Fruit fly (Drosophila melanogaster) whole organism, embryonic: ENCODE measurements around the gene CG31122.

Experiments
- B-H2 ChIP-seq: fragments of 200-800 bp; sonication (Bioruptor generic); optimal IDR thresholded peaks from 2 replicates; lab custom pipeline; 2018; ENCODE audit warnings: missing biosample characterization, mild to moderate bottlenecking, missing genetic modification characterization
- Bgb ChIP-seq: fragments of 200-800 bp; sonication (Bioruptor generic); IDR thresholded peaks from 2 replicates; pipeline ENCODE4 v1.3.6; 2022; ENCODE audit warnings: missing biosample characterization, missing genetic modification characterization; ENCODE audit not compliant: partially characterized antibody
- C15 ChIP-seq: fragments of 200-800 bp; sonication (Bioruptor generic); IDR thresholded peaks from 3 replicates; pipeline ENCODE4 v1.3.6; 2022; ENCODE audit warnings: missing biosample characterization, missing genetic modification characterization
- CG10209 ChIP-seq: fragments of 200-800 bp; sonication (Bioruptor generic); optimal IDR thresholded peaks from 3 replicates; lab custom pipeline; 2017; ENCODE audit warnings: missing biosample characterization, mild to moderate bottlenecking, missing genetic modification characterization, missing genetic modification reagents
- CG14965 ChIP-seq: fragments of 200-800 bp; sonication (Bioruptor generic); optimal IDR thresholded peaks from 2 replicates; lab custom pipeline; 2016; ENCODE audit warnings: missing biosample characterization, missing genetic modification characterization, borderline replicate concordance
- CG15073 ChIP-seq: fragments of 200-800 bp; sonication (Bioruptor generic); optimal IDR thresholded peaks from 2 replicates; lab custom pipeline; 2016; ENCODE audit warnings: missing biosample characterization, missing genetic modification characterization
- CG1647 ChIP-seq: fragments of 200-800 bp; sonication (Bioruptor generic); optimal IDR thresholded peaks from 3 replicates; lab custom pipeline; 2016; ENCODE audit warnings: missing biosample characterization, missing genetic modification characterization
- CG1792 ChIP-seq: fragments of 200-800 bp; sonication (Bioruptor generic); optimal IDR thresholded peaks from 2 replicates; lab custom pipeline; 2016; ENCODE audit warnings: missing biosample characterization, missing genetic modification characterization
- CG6791 ChIP-seq: fragments of 200-800 bp; sonication (Bioruptor generic); IDR thresholded peaks from 3 replicates; pipeline ENCODE4 v1.3.6; 2022; ENCODE audit warnings: missing biosample characterization, missing genetic modification characterization; ENCODE audit not compliant: partially characterized antibody
- CG7271 ChIP-seq: fragments of 200-800 bp; sonication (Bioruptor generic); optimal IDR thresholded peaks from 2 replicates; lab custom pipeline; 2018; ENCODE audit warnings: missing biosample characterization, mild to moderate bottlenecking, missing genetic modification characterization, moderate library complexity
- CG7928 ChIP-seq: fragments of 200-800 bp; sonication (Bioruptor generic); optimal IDR thresholded peaks from 2 replicates; lab custom pipeline; 2017; ENCODE audit warnings: missing biosample characterization, mild to moderate bottlenecking, missing genetic modification characterization
- CG8089 ChIP-seq: fragments of 200-800 bp; sonication (Bioruptor generic); optimal IDR thresholded peaks from 3 replicates; lab custom pipeline; 2016; ENCODE audit warnings: missing biosample characterization, missing genetic modification characterization
- CG9797 ChIP-seq: fragments of 200-800 bp; sonication (Bioruptor generic); optimal IDR thresholded peaks from 3 replicates; lab custom pipeline; 2018; ENCODE audit warnings: missing biosample characterization, mild to moderate bottlenecking, missing genetic modification characterization
- CkIIα-i1 ChIP-seq: fragments of 200-800 bp; sonication (Bioruptor generic); IDR thresholded peaks from 2 replicates; pipeline ENCODE4 v1.3.6; 2022; ENCODE audit warnings: missing biosample characterization, missing genetic modification characterization
- Dip2 ChIP-seq: fragments of 200-800 bp; sonication (Bioruptor generic); IDR thresholded peaks from 2 replicates; pipeline ENCODE4 v1.3.6; 2022; ENCODE audit warnings: missing biosample characterization, missing genetic modification characterization
- Gsc ChIP-seq: fragments of 200-800 bp; sonication (Bioruptor generic); IDR thresholded peaks from 2 replicates; pipeline ENCODE4 v1.3.6; 2022; ENCODE audit warnings: missing biosample characterization, missing genetic modification characterization
- HHEX ChIP-seq: fragments of 200-800 bp; sonication (Bioruptor generic); optimal IDR thresholded peaks from 3 replicates; lab custom pipeline; 2017; ENCODE audit warnings: missing biosample characterization, mild to moderate bottlenecking, missing genetic modification characterization, missing genetic modification reagents
- Kr ChIP-seq: fragments of 200-800 bp; sonication (Bioruptor generic); optimal IDR thresholded peaks from 2 replicates; lab custom pipeline; 2017; ENCODE audit warnings: missing biosample characterization, mild to moderate bottlenecking, missing genetic modification characterization
- Lhr ChIP-seq: fragments of 200-800 bp; sonication (Bioruptor generic); optimal IDR thresholded peaks from 3 replicates; lab custom pipeline; 2017; ENCODE audit warnings: mild to moderate bottlenecking, missing biosample characterization, missing genetic modification reagents, missing genetic modification characterization
- Lim3 ChIP-seq: fragments of 200-800 bp; sonication (Bioruptor generic); IDR thresholded peaks from 2 replicates; pipeline ENCODE4 v1.3.6; 2022; ENCODE audit warnings: missing biosample characterization, missing genetic modification characterization
- MESR4 ChIP-seq: fragments of 200-800 bp; sonication (Bioruptor generic); optimal IDR thresholded peaks from 2 replicates; lab custom pipeline; 2018; ENCODE audit warnings: missing biosample characterization, mild to moderate bottlenecking, missing genetic modification characterization, moderate library complexity
- NFAT ChIP-seq: fragments of 200-800 bp; sonication (Bioruptor generic); IDR thresholded peaks from 2 replicates; pipeline ENCODE4 v1.3.6; 2022; ENCODE audit warnings: missing biosample characterization, missing genetic modification characterization
- Oaz ChIP-seq: fragments of 200-800 bp; sonication (Bioruptor generic); IDR thresholded peaks from 2 replicates; pipeline ENCODE4 v1.3.6; 2022; ENCODE audit warnings: missing biosample characterization, missing genetic modification characterization
- Optix ChIP-seq: fragments of 200-800 bp; sonication (Bioruptor generic); IDR thresholded peaks from 3 replicates; pipeline ENCODE4 v1.3.6; 2022; ENCODE audit warnings: missing biosample characterization, missing genetic modification characterization
- Pdp1 ChIP-seq, 2 experiments: fragments of 200-800 bp; sonication (Bioruptor generic); optimal IDR thresholded peaks; 3 replicates each; lab custom pipeline; 2016; ENCODE audit warnings: missing biosample characterization in 2 of 2, missing genetic modification characterization in 2 of 2, mild to moderate bottlenecking in 1 of 2, moderate library complexity in 1 of 2
- Poxn ChIP-seq: fragments of 200-800 bp; sonication (Bioruptor generic); IDR thresholded peaks from 2 replicates; pipeline ENCODE4 v1.3.6; 2022; ENCODE audit warnings: missing biosample characterization, missing genetic modification characterization
- Six4 ChIP-seq: fragments of 200-800 bp; sonication (Bioruptor generic); optimal IDR thresholded peaks from 2 replicates; lab custom pipeline; 2016; ENCODE audit warnings: missing biosample characterization, missing genetic modification characterization
- Sox100B ChIP-seq: fragments of 200-800 bp; sonication (Bioruptor generic); optimal IDR thresholded peaks from 3 replicates; lab custom pipeline; 2018; ENCODE audit warnings: missing biosample characterization, mild to moderate bottlenecking, missing genetic modification characterization
- Ssrp ChIP-seq: fragments of 200-800 bp; sonication (Bioruptor generic); optimal IDR thresholded peaks from 2 replicates; lab custom pipeline; 2018; ENCODE audit warnings: missing biosample characterization, mild to moderate bottlenecking, missing genetic modification characterization, moderate library complexity
- Vsx1 ChIP-seq: fragments of 200-800 bp; sonication (Bioruptor generic); optimal IDR thresholded peaks from 2 replicates; lab custom pipeline; 2017; ENCODE audit warnings: missing biosample characterization, mild to moderate bottlenecking, missing genetic modification characterization, missing genetic modification reagents
- croc ChIP-seq: fragments of 200-800 bp; sonication (Bioruptor generic); conservative IDR thresholded peaks from 3 replicates; pipeline ENCODE4 v1.3.6; 2022; ENCODE audit warnings: missing biosample characterization, missing genetic modification characterization
- dmrt11E ChIP-seq: fragments of 200-800 bp; sonication (Bioruptor generic); optimal IDR thresholded peaks from 3 replicates; lab custom pipeline; 2018; ENCODE audit warnings: missing biosample characterization, mild to moderate bottlenecking, missing genetic modification characterization, moderate library complexity
- grn ChIP-seq: fragments of 200-800 bp; sonication (Bioruptor generic); optimal IDR thresholded peaks from 3 replicates; lab custom pipeline; 2017; ENCODE audit warnings: missing biosample characterization, missing genetic modification characterization
- knrl ChIP-seq: fragments of 200-800 bp; sonication (Bioruptor generic); IDR thresholded peaks from 3 replicates; pipeline ENCODE4 v1.3.6; 2022; ENCODE audit warnings: missing biosample characterization, missing genetic modification characterization; ENCODE audit not compliant: partially characterized antibody
- lbe ChIP-seq: fragments of 200-800 bp; sonication (Bioruptor generic); optimal IDR thresholded peaks from 2 replicates; lab custom pipeline; 2016; ENCODE audit warnings: missing biosample characterization, mild to moderate bottlenecking, missing genetic modification characterization
- mam ChIP-seq: fragments of 200-800 bp; sonication (Bioruptor generic); optimal IDR thresholded peaks from 3 replicates; lab custom pipeline; 2016; ENCODE audit warnings: missing biosample characterization, missing genetic modification characterization
- odd ChIP-seq: fragments of 200-800 bp; sonication (Bioruptor generic); optimal IDR thresholded peaks from 2 replicates; lab custom pipeline; 2017; ENCODE audit warnings: missing biosample characterization, mild to moderate bottlenecking, missing genetic modification characterization
- p53 ChIP-seq: fragments of 200-800 bp; sonication (Bioruptor generic); optimal IDR thresholded peaks from 2 replicates; lab custom pipeline; 2016; ENCODE audit warnings: missing biosample characterization, missing genetic modification characterization
- psq ChIP-seq: fragments of 200-800 bp; sonication (Bioruptor generic); optimal IDR thresholded peaks from 2 replicates; lab custom pipeline; 2017; ENCODE audit warnings: missing biosample characterization, missing genetic modification characterization
- seq ChIP-seq: fragments of 200-800 bp; sonication (Bioruptor generic); IDR thresholded peaks from 2 replicates; pipeline ENCODE4 v1.3.6; 2022; ENCODE audit warnings: missing biosample characterization, missing genetic modification characterization
- shn ChIP-seq: fragments of 200-800 bp; sonication (Bioruptor generic); optimal IDR thresholded peaks from 3 replicates; lab custom pipeline; 2016; ENCODE audit warnings: missing biosample characterization, missing genetic modification characterization
- sisA ChIP-seq: fragments of 200-800 bp; sonication (Bioruptor generic); IDR thresholded peaks from 2 replicates; pipeline ENCODE4 v1.3.6; 2022; ENCODE audit warnings: missing biosample characterization, missing genetic modification characterization
- slp2 ChIP-seq: fragments of 200-800 bp; sonication (Bioruptor generic); optimal IDR thresholded peaks from 2 replicates; lab custom pipeline; 2016; ENCODE audit warnings: missing biosample characterization, missing genetic modification characterization
- sqz ChIP-seq: fragments of 200-800 bp; sonication (Bioruptor generic); optimal IDR thresholded peaks from 3 replicates; lab custom pipeline; 2018; ENCODE audit warnings: missing biosample characterization, mild to moderate bottlenecking, missing genetic modification characterization
- unpg ChIP-seq: fragments of 200-800 bp; sonication (Bioruptor generic); optimal IDR thresholded peaks from 3 replicates; lab custom pipeline; 2018; ENCODE audit warnings: missing biosample characterization, mild to moderate bottlenecking, missing genetic modification characterization, moderate library complexity
- vfl ChIP-seq: fragments of 200-800 bp; sonication (Bioruptor generic); optimal IDR thresholded peaks from 2 replicates; lab custom pipeline; 2016; ENCODE audit warnings: missing biosample characterization, missing genetic modification characterization
- zen ChIP-seq: fragments of 200-800 bp; sonication (Bioruptor generic); optimal IDR thresholded peaks from 3 replicates; lab custom pipeline; 2018; ENCODE audit warnings: missing biosample characterization, mild to moderate bottlenecking, missing genetic modification characterization, moderate library complexity
- zen2 ChIP-seq: fragments of 200-800 bp; sonication (Bioruptor generic); IDR thresholded peaks from 3 replicates; pipeline ENCODE4 v1.3.6; 2022; ENCODE audit warnings: missing biosample characterization, missing genetic modification characterization; ENCODE audit not compliant: partially characterized antibody
- zfh1 ChIP-seq: fragments of 200-800 bp; sonication (Bioruptor generic); IDR thresholded peaks from 3 replicates; pipeline ENCODE4 v1.3.6; 2022; ENCODE audit warnings: missing biosample characterization, missing genetic modification characterization

The CG31122 gene

DNA sequence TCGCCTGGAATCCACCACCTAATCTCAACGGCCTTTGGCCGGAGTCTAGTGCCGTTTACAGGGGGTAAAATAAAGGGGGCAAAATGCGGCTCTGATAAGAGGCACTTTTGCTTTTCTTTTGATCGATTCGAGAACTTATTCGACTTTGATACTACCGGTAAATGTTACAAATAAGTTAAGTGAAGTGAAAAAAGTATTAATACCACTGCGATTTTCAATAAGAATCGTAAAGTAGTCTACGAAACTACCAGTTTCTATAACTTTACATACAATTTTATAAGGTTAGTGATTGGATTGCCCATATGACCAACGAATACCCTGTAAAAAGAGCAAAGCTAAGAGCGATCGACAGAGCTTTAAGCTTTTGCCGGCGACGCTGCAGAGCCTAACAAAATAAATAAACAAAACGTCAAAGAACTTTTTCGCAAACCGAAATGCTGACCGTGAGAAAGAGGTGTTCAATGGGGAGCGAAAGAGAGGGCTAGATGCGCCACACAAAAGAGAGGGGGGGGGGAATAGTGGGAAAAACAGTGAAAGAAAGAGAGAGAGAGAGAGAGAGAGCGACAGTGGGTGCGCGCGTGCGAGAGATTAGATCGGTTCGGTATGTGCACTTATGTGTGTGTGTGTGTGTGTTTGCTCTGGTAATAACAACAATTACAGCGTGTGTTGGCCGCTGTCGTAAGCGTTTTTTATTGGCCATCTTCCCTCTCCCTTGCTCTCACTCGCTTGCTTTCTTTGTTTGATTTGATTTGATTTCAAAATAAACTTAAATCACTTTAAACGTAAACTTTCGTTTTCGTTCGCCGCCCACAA, 24.1 kb upstream of the CG31122 start (continued):
- TF ChIP-seq odd (GFP tag; lab: Kevin White, UChicago) (no peak), Lhr (no peak), MESR4 (no peak), B-H2 (GFP tag; lab: Kevin White, UChicago) (no peak), CG1792 (peak; percentile 63), NFAT (no peak; the same call in 1 of the 2 replicates), CG6791 (GFP tag; lab: Robert Waterston, UW) (no peak), Vsx1 (no peak), shn (GFP tag; lab: Kevin White, UChicago) (peak; percentile 46), grn (peak; percentile 72), HHEX (GFP tag; lab: Kevin White, UChicago) (peak; percentile 64), CG7271 (tag; lab: Kevin White, UChicago) (no peak), zfh1 (GFP tag; lab: Robert Waterston, UW) (peak; percentile 44; the same call in 1 of the 3 replicates), zen2 (GFP tag; lab: Robert Waterston, UW) (no peak), Ssrp (tag; lab: Kevin White, UChicago) (no peak), lbe (GFP tag; lab: Kevin White, UChicago) (peak; percentile 64), Lim3 (GFP tag; lab: Robert Waterston, UW) (no peak), Optix (GFP tag; lab: Robert Waterston, UW) (no peak), CG8089 (no peak), Poxn (GFP tag; lab: Robert Waterston, UW) (no peak), unpg (peak; percentile 71), seq (GFP tag; lab: Robert Waterston, UW) (peak; percentile 53; the same call in 1 of the 2 replicates), Dip2 (no peak), mam (GFP tag; lab: Kevin White, UChicago) (peak; percentile 83), dmrt11E (tag; lab: Kevin White, UChicago) (no peak), Bgb (GFP tag; lab: Robert Waterston, UW) (no peak), croc (no peak; the same call in 1 of the 3 replicates), Oaz (GFP tag; lab: Robert Waterston, UW) (0 out of 2 replicates have a peak, but pooled peaks have one; percentile 27), sqz (no peak), CG15073 (GFP tag; lab: Kevin White, UChicago) (no peak), Six4 (peak; percentile 44), CG1647 (GFP tag; lab: Kevin White, UChicago) (peak; percentile 56), sisA (GFP tag; lab: Robert Waterston, UW) (peak; percentile 61), CG10209 (peak; percentile 59), Pdp1 (GFP tag; optimal IDR thresholded peaks at IDR 0.05; lab: Kevin White, UChicago) (peak; percentile 71 to 76), CG9797 (no peak), knrl (no peak), Gsc (GFP tag; lab: Robert Waterston, UW) (no peak), psq (GFP tag; lab: Kevin White, UChicago) (no peak), Sox100B (GFP tag; lab: Kevin White, UChicago) (peak; percentile 54), vfl (GFP tag; lab: Kevin White, UChicago) (no peak), zen (no peak), p53 (GFP tag; lab: Kevin White, UChicago) (peak; percentile 13), CG14965 (GFP tag; lab: Kevin White, UChicago) (no peak), CG7928 (GFP tag; lab: Kevin White, UChicago) (no peak), Kr (no peak), CkIIα-i1 (GFP tag; lab: Robert Waterston, UW) (0 out of 2 replicates have a peak, but pooled peaks have one; percentile 21), C15 (GFP tag; lab: Robert Waterston, UW) (no peak), slp2 (GFP tag; lab: Kevin White, UChicago) (peak; percentile 45)
